Worm (Caenorhabditis elegans): ENCODE measurements around the gene cyp-14A2.
A peak's percentile ranks its signal among the peaks of the same experiment; 100 is the strongest.

cyp-14A2 gene

DNA sequence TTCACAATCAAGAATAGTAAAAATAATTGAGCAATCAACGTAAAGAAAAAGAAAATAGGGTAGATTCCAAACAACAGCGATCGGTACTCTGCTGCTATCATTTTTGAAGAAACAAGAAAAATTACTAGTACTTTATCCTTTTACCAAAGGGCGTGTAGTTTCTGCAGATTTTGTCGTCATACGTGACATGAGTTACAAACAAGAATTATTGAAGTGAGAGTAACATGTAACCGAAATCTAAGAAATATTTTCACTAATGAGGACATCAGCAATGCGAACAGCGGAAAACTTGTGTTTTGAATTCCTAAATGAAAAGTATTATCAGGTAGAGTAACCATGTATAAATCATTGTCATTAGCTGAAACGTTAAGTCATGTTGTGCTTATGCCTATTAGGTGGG lies 25.2 kb upstream of the cyp-14A2 start, which contains the start of gene srd-36:
Gene srd-36 (minus strand): TSS at position 101 of the 400 bp plus-strand sequence.
- TF ChIP-seq nhr-80 (tag; optimal IDR thresholded peaks at IDR 0.05): no peak
- TF ChIP-seq bed-2 (GFP tag; IDR thresholded peaks at IDR 0.05): no peak
- no peak for TF ChIP-seq Y53F4B.3 (GFP tag; IDR thresholded peaks at IDR 0.05)
- no peak for TF ChIP-seq tbx-9 (tag; optimal IDR thresholded peaks at IDR 0.05; ENCODE audit: borderline replicate concordance)
- TF ChIP-seq sdz-38 (tag; optimal IDR thresholded peaks at IDR 0.05): no peak
- TF ChIP-seq lag-1 (GFP tag; IDR thresholded peaks at IDR 0.05): no peak
- no peak for TF ChIP-seq F52B5.7 (tag; optimal IDR thresholded peaks at IDR 0.05)
- TF ChIP-seq nhr-90 (tag; optimal IDR thresholded peaks at IDR 0.05): no peak
- no peak for TF ChIP-seq F57A8.1 (GFP tag; optimal IDR thresholded peaks at IDR 0.05)
- TF ChIP-seq cebp-2 (GFP tag; IDR thresholded peaks at IDR 0.05): no peak
- TF ChIP-seq madf-3 (GFP tag; IDR thresholded peaks at IDR 0.05): no peak
- no peak for TF ChIP-seq cebp-1 (GFP tag; IDR thresholded peaks at IDR 0.05)
- TF ChIP-seq cebp-1 (tag; optimal IDR thresholded peaks at IDR 0.05): no peak
- no peak for TF ChIP-seq mes-4 (tag; optimal IDR thresholded peaks at IDR 0.05)
- TF ChIP-seq bed-1 (GFP tag; IDR thresholded peaks at IDR 0.05): no peak
- TF ChIP-seq snpc-4 (GFP tag; optimal IDR thresholded peaks at IDR 0.05): no peak
- TF ChIP-seq snpc-4 (tag; optimal IDR thresholded peaks at IDR 0.05): no peak
- no peak for TF ChIP-seq pha-4 (tag; optimal IDR thresholded peaks at IDR 0.05)
- TF ChIP-seq sea-2 (GFP tag; IDR thresholded peaks at IDR 0.05): no peak
- TF ChIP-seq unc-62 (GFP tag; optimal IDR thresholded peaks at IDR 0.05): no peak

DNA sequence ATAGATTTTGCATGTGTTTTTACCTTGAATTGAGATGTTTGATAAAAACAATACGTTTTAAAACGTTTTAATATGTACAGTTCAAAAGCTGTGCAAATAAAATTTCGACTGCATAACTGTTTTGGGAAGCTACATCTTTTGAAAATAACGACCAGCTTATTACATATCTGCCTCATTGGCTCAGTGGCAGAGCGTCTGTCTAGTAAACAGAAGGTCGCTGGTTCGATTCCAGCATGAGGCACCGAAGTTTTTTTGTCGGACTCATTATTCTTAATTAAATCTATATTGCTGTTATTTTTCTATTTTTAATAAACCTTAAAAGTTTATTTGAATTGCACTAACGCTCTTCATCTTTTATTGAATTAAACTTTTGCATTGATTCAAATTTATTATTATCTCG lies 23.5 kb upstream of the cyp-14A2 start:
- TF ChIP-seq ztf-3 (GFP tag; optimal IDR thresholded peaks at IDR 0.05): no peak
- no peak for TF ChIP-seq F57C9.4 (tag; optimal IDR thresholded peaks at IDR 0.05)
- TF ChIP-seq dpl-1 (GFP tag; optimal IDR thresholded peaks at IDR 0.05): no peak
- TF ChIP-seq T26A5.8 (tag; optimal IDR thresholded peaks at IDR 0.05): no peak
- TF ChIP-seq F37B4.10 (GFP tag; IDR thresholded peaks at IDR 0.05): no peak
- no peak for TF ChIP-seq nhr-120 (GFP tag; IDR thresholded peaks at IDR 0.05)
- TF ChIP-seq tlf-1 (GFP tag; optimal IDR thresholded peaks at IDR 0.05): no peak
- TF ChIP-seq Y53G8AR.9 (GFP tag; conservative IDR thresholded peaks at IDR 0.05): no peak
- no peak for TF ChIP-seq mxl-1 (tag; optimal IDR thresholded peaks at IDR 0.05)
- TF ChIP-seq attf-3 (GFP tag; conservative IDR thresholded peaks at IDR 0.05): no peak
- no peak for TF ChIP-seq tbx-9 (tag; optimal IDR thresholded peaks at IDR 0.05; ENCODE audit: borderline replicate concordance)
- TF ChIP-seq aptf-2 (GFP tag; conservative IDR thresholded peaks at IDR 0.05): no peak
- no peak for TF ChIP-seq ceh-40 (GFP tag; IDR thresholded peaks at IDR 0.05)
- TF ChIP-seq cebp-2 (GFP tag; IDR thresholded peaks at IDR 0.05): no peak
- TF ChIP-seq nhr-90 (tag; optimal IDR thresholded peaks at IDR 0.05): no peak
- no peak for TF ChIP-seq attf-6 (GFP tag; IDR thresholded peaks at IDR 0.05)
- no peak for TF ChIP-seq ZK185.1 (tag; optimal IDR thresholded peaks at IDR 0.05; ENCODE audit: poor library complexity, severe bottlenecking)
- TF ChIP-seq B0035.1 (tag; optimal IDR thresholded peaks at IDR 0.05): no peak
- TF ChIP-seq let-526 (GFP tag; IDR thresholded peaks at IDR 0.05): no peak
- TF ChIP-seq athp-1 (tag; optimal IDR thresholded peaks at IDR 0.05): no peak
- no peak for TF ChIP-seq hlh-26 (GFP tag; conservative IDR thresholded peaks at IDR 0.05)
- peak; percentile 8 for TF ChIP-seq nhr-179 (tag; optimal IDR thresholded peaks at IDR 0.05)
- no peak for TF ChIP-seq ceh-91 (GFP tag; IDR thresholded peaks at IDR 0.05)
- TF ChIP-seq ets-4 (GFP tag; optimal IDR thresholded peaks at IDR 0.05): no peak
- no peak for TF ChIP-seq madf-3 (GFP tag; IDR thresholded peaks at IDR 0.05)
- no peak for TF ChIP-seq ztf-26 (tag; optimal IDR thresholded peaks at IDR 0.05)
- TF ChIP-seq attf-5 (GFP tag; optimal IDR thresholded peaks at IDR 0.05): no peak
- peak in 1 of 2 experiments; percentile 32 for TF ChIP-seq rec-8 (tag; optimal IDR thresholded peaks at IDR 0.05)
- TF ChIP-seq F33H1.4 (GFP tag; IDR thresholded peaks at IDR 0.05): no peak
- 0 out of 2 replicates have a peak, but pooled peaks have one; percentile 7 for TF ChIP-seq hmg-1.2 (GFP tag; IDR thresholded peaks at IDR 0.05)
- no peak for TF ChIP-seq rcor-1 (GFP tag; IDR thresholded peaks at IDR 0.05)
- no peak for TF ChIP-seq dpff-1 (tag; optimal IDR thresholded peaks at IDR 0.05)
- TF ChIP-seq nfya-2 (GFP tag; IDR thresholded peaks at IDR 0.05): no peak
- no peak for TF ChIP-seq zfh-2 (GFP tag; conservative IDR thresholded peaks at IDR 0.05)
